Fruit fly (Drosophila melanogaster) S2 (cell line): Measurements from ENCODE around the gene CG9717.

Experiments
- CG8478 ChIP-seq: fragments of >200 bp; optimal IDR thresholded peaks from 2 replicates; lab custom pipeline; 2018
- CTCF ChIP-seq, 2 experiments: fragments of >200 bp; optimal IDR thresholded peaks; 2 replicates each; lab custom pipeline; 2018

DNA sequence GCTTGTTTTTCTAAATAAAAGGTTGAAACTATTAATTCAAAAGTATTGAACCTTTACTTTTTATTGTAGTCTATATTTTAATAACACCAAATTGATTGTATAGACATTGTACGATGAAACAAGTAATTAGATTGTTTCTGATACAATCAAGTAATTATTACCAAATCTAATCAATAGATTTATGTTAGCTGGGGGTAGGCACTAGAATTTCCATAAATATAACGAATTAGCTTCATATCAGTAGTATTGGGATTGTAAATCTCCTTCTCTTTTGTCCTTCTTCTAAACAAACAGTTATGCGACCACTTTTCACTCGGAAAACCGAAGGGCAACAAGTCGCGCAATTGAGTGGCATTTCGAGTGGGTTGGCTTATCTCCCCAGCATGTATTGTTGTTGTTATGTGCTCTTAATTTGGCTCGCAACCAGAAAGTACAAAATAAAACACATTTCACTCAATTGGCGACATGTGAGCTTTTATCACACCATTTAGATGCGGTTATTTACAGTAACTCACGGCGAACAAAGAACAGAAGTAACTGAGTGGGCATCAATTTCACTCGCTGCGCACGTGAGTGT lies 12.4 kb upstream of the CG9717 start:
- TF ChIP-seq CTCF (optimal IDR thresholded peaks at IDR 0.05; lab: Kevin White, UChicago) (no peak), CG8478 (lab: Kevin White, UChicago) (no peak)
